Fruit fly (Drosophila melanogaster): Measurements from ENCODE around the gene Pvf1.

Gene Pvf1

DNA sequence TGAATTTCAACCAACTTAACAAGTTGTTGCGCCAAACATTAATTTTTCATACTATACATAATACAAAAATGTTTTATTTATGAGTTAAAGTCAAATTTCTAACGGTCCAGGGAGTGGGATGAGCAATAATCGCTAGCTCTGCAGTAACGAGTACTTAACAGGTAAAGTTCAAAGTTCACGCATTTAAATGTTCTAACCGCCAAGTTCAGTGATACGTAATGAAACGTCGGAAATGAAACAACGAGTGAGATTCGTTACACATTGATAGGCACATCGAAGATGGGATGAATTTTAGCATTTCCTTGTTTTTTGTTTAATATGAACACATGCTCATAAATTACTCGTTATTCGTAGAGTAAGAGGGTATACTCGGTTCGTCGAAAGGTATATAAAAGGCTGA, 20.4 kb upstream of the Pvf1 start:
- no peak for TF ChIP-seq Sin3A (optimal IDR thresholded peaks at IDR 0.05)
- TF ChIP-seq h (optimal IDR thresholded peaks at IDR 0.05), result no peak
- no peak for TF ChIP-seq psq (optimal IDR thresholded peaks at IDR 0.05)
- TF ChIP-seq insv (optimal IDR thresholded peaks at IDR 0.05), result no peak
- no peak for TF ChIP-seq ttk (optimal IDR thresholded peaks at IDR 0.05)
- no peak for TF ChIP-seq Myc (optimal IDR thresholded peaks at IDR 0.05)

DNA sequence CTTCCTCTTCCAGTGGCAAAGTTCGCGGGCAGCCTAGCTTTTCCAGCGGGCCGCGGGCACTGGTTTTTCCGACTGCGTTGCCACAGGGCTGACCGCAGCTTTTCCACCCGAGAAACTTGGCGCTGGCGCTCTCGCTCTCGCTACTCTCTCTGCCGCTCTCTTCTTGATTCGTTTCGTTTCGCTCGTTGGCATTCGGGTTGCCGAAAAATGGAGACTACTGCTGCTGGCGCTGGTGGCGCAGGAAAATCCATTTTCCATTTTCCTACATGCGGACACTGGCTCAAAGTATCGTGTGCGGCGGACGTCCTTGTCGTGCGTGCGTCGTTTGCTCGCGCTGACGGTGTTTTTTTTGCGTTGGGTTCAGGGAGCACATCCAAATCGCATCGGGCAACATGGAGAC, 19.4 kb upstream of the Pvf1 start, which contains the start of gene CG42450:
CG42450 (plus strand) TSS at position 249 of the 400 bp plus-strand sequence.
- TF ChIP-seq h (optimal IDR thresholded peaks at IDR 0.05) (no peak), Sin3A (optimal IDR thresholded peaks at IDR 0.05) (no peak), Myc (optimal IDR thresholded peaks at IDR 0.05) (no peak), ttk (optimal IDR thresholded peaks at IDR 0.05) (no peak), insv (optimal IDR thresholded peaks at IDR 0.05) (no peak), psq (optimal IDR thresholded peaks at IDR 0.05) (no peak)

DNA sequence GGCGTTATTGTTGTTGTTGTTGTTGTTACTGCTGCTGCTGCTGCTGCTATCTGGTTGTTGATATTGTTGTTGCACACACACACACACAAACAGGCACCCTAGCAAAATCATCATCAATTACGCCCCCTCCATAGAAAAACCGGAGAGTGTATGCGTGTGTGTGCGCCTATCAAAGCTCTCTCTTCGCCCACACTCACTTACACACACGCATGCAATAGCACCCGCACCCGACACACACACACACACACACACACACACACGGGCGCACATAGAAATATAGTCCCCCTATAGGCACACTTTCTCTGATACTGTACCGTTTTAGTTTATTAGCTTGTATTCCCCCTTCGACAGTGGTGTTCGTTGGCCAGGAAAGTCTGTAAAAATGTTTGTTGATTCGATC, 18.1 kb upstream of the Pvf1 start:
- TF ChIP-seq h (optimal IDR thresholded peaks at IDR 0.05), result no peak
- TF ChIP-seq Sin3A (optimal IDR thresholded peaks at IDR 0.05), result no peak
- no peak for TF ChIP-seq psq (optimal IDR thresholded peaks at IDR 0.05)
- TF ChIP-seq insv (optimal IDR thresholded peaks at IDR 0.05), result no peak
- no peak for TF ChIP-seq ttk (optimal IDR thresholded peaks at IDR 0.05)
- TF ChIP-seq Myc (optimal IDR thresholded peaks at IDR 0.05), result no peak

DNA sequence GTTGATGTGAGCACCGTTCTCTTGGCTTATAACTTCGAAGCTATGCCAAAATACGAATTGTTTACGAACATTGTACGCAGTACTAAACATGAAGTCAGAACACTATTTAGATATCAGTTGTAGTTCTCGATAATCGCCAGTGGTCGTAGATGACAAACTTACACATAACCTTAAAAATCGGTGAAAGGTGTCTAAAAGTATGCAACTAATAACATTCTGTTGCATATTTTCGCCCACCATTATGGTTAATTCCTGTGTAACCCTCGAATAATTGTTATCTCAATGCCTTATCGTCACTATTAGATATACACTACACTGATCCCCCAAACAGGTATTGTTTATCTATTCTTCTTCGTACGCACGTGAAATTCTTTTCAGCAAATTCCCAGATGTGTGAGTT, 17.5 kb upstream of the Pvf1 start:
- TF ChIP-seq ttk (optimal IDR thresholded peaks at IDR 0.05) (no peak), Sin3A (optimal IDR thresholded peaks at IDR 0.05) (no peak), Myc (optimal IDR thresholded peaks at IDR 0.05) (no peak), psq (optimal IDR thresholded peaks at IDR 0.05) (no peak), h (optimal IDR thresholded peaks at IDR 0.05) (no peak), insv (optimal IDR thresholded peaks at IDR 0.05) (no peak)

DNA sequence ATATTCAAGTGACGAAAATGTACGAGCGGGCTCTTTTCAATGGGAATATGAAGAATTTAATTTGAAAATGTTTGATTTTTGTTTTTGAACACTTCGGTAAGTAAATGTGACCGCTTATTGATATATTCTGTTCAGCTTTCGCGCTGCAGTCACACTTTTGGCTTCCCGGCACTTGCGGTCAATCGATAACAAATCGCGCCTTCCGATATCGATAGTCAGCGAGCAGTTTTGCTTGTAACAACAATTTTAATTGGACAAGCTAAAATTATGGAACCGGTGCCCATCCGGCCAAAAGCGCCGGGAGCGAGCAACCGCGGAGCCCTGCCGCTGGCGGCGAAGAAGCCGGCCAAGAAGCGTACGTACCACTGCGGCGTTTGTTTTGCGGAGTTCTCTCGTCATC, 2.1 kb upstream of the Pvf1 start, which contains the start of gene CG7101:
CG7101 (plus strand) TSS at position 196 of the 400 bp plus-strand sequence.
- TF ChIP-seq h (optimal IDR thresholded peaks at IDR 0.05), result no peak
- TF ChIP-seq psq (optimal IDR thresholded peaks at IDR 0.05), result no peak
- no peak for TF ChIP-seq insv (optimal IDR thresholded peaks at IDR 0.05)
- no peak for TF ChIP-seq Myc (optimal IDR thresholded peaks at IDR 0.05)
- no peak for TF ChIP-seq ttk (optimal IDR thresholded peaks at IDR 0.05)
- no peak for TF ChIP-seq Sin3A (optimal IDR thresholded peaks at IDR 0.05)

DNA sequence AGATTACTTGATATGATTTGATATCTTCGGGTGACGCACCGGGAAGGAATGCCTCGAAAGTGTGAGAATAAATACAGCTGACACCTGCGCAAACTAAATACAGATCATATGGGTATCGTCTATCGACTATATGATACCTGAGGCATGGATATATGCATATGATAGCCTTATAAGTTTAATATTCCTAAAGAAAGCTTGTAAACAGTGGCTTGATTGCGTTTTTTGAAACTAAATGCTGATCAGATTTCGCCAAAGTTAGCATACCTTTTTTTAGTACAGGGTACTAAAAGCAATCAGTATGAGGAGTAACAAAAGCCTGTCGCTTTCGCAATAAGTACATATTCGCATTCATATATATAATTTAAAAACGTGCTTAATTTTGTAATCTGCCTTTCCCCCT, 1.9 kb downstream of the Pvf1 start:
- no peak for TF ChIP-seq h (optimal IDR thresholded peaks at IDR 0.05)
- no peak for TF ChIP-seq ttk (optimal IDR thresholded peaks at IDR 0.05)
- TF ChIP-seq insv (optimal IDR thresholded peaks at IDR 0.05), result no peak
- no peak for TF ChIP-seq Sin3A (optimal IDR thresholded peaks at IDR 0.05)
- TF ChIP-seq Myc (optimal IDR thresholded peaks at IDR 0.05), result no peak
- TF ChIP-seq psq (optimal IDR thresholded peaks at IDR 0.05), result no peak

DNA sequence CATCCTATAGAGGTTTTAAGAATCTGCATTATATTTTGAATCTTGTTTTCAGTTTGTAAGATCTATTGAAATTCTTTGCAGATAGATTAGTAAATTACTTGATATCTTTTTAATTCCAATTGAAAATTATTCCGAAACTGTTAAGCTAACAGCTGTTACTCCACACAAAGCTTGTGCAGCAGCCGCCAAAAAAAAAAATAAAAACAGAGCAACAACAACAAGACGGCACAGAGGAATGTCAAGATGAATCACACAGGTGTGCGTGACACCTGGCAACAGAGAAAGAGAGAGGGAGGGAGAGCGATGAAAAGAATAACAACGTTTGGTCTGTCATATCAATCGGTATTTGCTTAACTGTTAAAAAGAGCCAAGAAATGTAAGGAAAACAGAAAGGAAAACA, 2.5 kb downstream of the Pvf1 start:
- TF ChIP-seq Sin3A (optimal IDR thresholded peaks at IDR 0.05) (no peak), ttk (optimal IDR thresholded peaks at IDR 0.05) (no peak), psq (optimal IDR thresholded peaks at IDR 0.05) (no peak), Myc (optimal IDR thresholded peaks at IDR 0.05) (no peak), insv (optimal IDR thresholded peaks at IDR 0.05) (no peak), h (optimal IDR thresholded peaks at IDR 0.05) (no peak)

DNA sequence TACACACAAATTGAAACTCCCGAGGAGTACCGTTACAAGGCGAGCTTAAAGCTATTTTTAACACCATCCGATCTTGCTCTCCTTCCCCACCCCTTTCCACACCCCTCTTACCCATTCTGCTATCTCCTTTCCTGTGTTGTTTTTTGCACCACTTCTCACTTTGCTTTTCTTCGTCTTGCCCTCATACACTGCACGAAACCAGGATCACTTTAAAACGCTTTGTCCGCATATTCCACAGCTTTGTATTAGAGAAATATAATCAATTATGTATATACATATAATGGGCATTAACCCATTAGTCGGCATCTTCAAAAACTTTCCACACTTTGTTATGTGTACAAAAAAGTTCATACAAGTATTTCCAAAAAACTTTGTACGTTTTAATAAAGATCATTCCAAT, 3.0 kb downstream of the Pvf1 start:
- TF ChIP-seq Myc (optimal IDR thresholded peaks at IDR 0.05), result no peak
- no peak for TF ChIP-seq h (optimal IDR thresholded peaks at IDR 0.05)
- TF ChIP-seq ttk (optimal IDR thresholded peaks at IDR 0.05), result no peak
- no peak for TF ChIP-seq psq (optimal IDR thresholded peaks at IDR 0.05)
- no peak for TF ChIP-seq insv (optimal IDR thresholded peaks at IDR 0.05)
- no peak for TF ChIP-seq Sin3A (optimal IDR thresholded peaks at IDR 0.05)

DNA sequence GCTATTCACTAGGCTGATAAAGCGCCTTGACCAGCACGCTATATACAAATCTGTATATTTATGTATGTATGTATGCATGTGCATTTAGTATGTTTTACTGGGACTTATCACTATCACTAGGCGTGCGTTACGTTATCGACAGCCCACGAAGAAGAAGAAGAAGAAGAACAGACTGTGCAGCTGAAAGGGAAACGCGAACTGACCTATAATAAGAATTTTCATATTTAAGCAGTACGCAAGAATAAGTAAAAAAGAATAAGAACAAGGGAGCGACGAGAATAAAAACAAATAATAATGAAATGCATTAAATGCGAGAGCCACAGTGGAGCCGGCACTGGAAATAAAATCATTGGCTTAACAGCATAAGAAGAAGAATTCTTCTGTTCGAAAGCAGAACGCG, 3.8 kb downstream of the Pvf1 start:
- no peak for TF ChIP-seq Sin3A (optimal IDR thresholded peaks at IDR 0.05)
- TF ChIP-seq ttk (optimal IDR thresholded peaks at IDR 0.05), result no peak

DNA sequence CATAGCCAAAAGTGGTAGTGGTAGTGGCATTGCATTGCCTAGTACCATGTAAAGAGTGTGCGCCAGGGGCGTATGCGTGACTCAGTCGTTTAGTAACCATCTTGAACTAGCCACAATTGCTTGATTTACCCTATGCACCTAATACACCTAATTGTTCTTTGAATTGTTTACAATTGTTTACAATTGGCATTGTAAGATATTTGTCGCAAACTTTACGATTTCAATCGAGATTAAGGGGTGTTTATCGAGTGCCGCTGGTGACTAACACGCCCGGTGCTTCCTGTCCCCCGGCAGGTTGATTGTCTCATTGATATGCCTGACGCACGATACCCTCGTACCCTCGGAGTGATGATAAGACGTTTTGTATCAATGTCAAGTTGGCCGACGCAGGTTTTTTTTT, 4.6 kb downstream of the Pvf1 start:
- no peak for TF ChIP-seq psq (optimal IDR thresholded peaks at IDR 0.05)
- no peak for TF ChIP-seq ttk (optimal IDR thresholded peaks at IDR 0.05)
- no peak for TF ChIP-seq h (optimal IDR thresholded peaks at IDR 0.05)
- no peak for TF ChIP-seq Myc (optimal IDR thresholded peaks at IDR 0.05)
- TF ChIP-seq insv (optimal IDR thresholded peaks at IDR 0.05), result no peak
- TF ChIP-seq Sin3A (optimal IDR thresholded peaks at IDR 0.05), result no peak

DNA sequence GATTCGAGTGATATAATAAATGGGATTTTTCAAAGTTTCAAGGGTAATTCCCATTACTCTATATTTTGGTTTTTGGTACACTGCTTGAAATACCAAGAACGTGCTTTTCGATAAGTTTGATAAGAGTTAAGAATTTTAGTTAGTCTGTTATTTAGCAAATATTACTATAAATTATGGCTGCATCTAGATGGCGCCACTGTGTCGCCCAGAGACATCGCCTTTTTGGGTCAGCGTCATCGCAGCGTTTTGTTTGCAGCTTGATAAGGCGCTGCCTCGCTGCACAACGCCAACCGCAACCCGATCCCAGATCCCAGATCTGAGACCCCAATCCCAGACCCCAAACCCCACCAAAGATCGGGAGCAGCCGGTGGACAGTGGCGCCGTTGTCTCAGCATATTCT, 6.0 kb downstream of the Pvf1 start:
- TF ChIP-seq psq (optimal IDR thresholded peaks at IDR 0.05), result no peak

DNA sequence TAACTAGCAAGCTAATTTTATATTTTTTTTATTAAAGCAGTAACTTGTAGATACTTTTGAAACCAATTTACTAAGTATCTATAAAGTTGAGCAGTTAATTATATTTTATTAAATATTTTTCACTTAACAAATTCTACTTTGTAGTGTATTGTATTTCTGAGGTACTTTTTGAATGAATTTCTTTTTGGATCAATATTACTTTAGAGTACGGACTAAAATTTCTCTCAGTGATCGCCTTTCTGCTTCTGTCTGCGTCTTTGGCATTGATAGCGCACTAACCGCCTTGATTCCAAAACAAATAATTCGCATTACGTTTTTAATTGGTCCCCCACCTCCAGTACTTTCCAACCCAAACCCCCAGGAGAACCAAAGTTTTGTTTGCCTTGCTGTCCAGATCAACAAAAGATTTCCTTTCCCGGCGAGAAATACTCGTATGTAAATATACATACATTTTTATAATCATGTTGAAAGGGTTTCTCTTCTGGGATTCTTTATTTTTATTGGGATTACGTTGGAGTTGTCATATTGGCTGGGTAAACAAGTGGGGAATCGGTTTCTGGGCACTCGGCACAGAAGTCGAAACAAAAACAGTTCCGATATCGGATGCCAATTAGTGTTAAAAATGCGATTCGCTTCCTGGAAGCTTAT, 6.6 kb downstream of the Pvf1 start:
- TF ChIP-seq ttk (optimal IDR thresholded peaks at IDR 0.05), result no peak
- TF ChIP-seq h (optimal IDR thresholded peaks at IDR 0.05), result no peak
- TF ChIP-seq Myc (optimal IDR thresholded peaks at IDR 0.05), result no peak
- no peak for TF ChIP-seq insv (optimal IDR thresholded peaks at IDR 0.05)

DNA sequence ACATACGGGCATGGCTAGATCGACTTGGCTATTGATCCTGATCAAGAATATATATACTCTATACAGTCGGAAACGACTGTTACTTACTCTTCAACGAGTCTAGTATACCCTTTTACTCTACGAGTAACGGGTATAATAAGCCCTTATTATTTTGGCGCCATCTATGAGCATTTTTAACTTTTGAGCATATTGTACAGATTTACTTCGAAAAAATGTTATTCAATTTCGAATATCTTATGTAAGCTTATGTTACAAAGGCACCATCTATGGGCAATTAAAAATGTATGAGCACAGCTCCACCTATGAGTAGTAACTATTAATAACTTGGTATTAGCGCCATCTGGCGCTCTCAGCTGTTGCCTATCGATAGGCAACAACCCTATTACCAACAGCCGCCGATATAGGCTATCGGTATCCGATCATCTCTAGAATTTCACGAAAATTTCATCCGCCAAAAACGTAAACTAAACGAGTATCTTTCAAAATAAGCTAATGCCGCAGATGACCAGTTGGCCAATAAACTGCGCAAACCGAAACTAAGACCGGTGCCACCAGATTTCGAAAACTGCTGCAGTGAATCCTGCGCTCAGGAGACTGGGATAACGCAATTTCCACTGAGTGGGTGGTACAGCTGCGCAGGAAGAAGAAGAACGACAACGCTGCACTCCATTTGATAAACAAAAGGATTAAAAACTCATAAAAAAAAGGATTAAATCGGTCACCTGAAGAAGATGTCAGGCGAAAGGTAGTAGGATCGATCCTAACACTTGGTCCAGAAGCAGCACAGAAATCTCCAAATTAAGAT, 10.9 kb downstream of the Pvf1 start, which contains the start of gene htk:
htk (plus strand) TSS at position 435 of the 805 bp plus-strand sequence.
- TF ChIP-seq Myc (optimal IDR thresholded peaks at IDR 0.05) (no peak), insv (optimal IDR thresholded peaks at IDR 0.05) (no peak), Sin3A (optimal IDR thresholded peaks at IDR 0.05) (no peak), psq (optimal IDR thresholded peaks at IDR 0.05) (no peak), h (optimal IDR thresholded peaks at IDR 0.05) (no peak), ttk (optimal IDR thresholded peaks at IDR 0.05) (no peak)
